Worm (Caenorhabditis elegans) whole organism, L2 larva: ENCODE results near the gene gad-2.

Experiments used
- C34F6.9 ChIP-seq: fragments of 150-350 bp; optimal IDR thresholded peaks from 2 replicates; lab custom pipeline; 2014; ENCODE audit warnings: missing biosample characterization, missing genetic modification characterization
- F13H6.1 ChIP-seq: sonication (generic microtip); optimal IDR thresholded peaks from 2 replicates; lab custom pipeline; 2016; ENCODE audit warnings: missing genetic modification characterization, missing compliant biosample characterization
- R02D3.7 ChIP-seq: fragments of 150-350 bp; optimal IDR thresholded peaks from 2 replicates; lab custom pipeline; 2014; ENCODE audit warnings: missing biosample characterization, missing genetic modification characterization
- Y55F3AM.14 ChIP-seq: fragments of 200-800 bp; sonication (Bioruptor generic); optimal IDR thresholded peaks from 2 replicates; lab custom pipeline; 2018; ENCODE audit warnings: mild to moderate bottlenecking, missing genetic modification characterization, missing compliant biosample characterization
- ZK546.5 ChIP-seq: sonication (generic microtip); optimal IDR thresholded peaks from 2 replicates; lab custom pipeline; 2017; ENCODE audit warnings: missing biosample characterization, missing genetic modification characterization
- aly-2 ChIP-seq: fragments of 150-350 bp; optimal IDR thresholded peaks from 2 replicates; lab custom pipeline; 2014; ENCODE audit warnings: missing biosample characterization, missing genetic modification characterization
- ama-1 ChIP-seq: fragments of 150-350 bp; optimal IDR thresholded peaks from 2 replicates; lab custom pipeline; 2018; ENCODE audit warnings: inconsistent platforms
- blmp-1 ChIP-seq: sonication (generic microtip); optimal IDR thresholded peaks from 2 replicates; lab custom pipeline; 2017; ENCODE audit warnings: missing genetic modification characterization, mild to moderate bottlenecking, missing compliant biosample characterization, antibody characterized with exemption, moderate library complexity; ENCODE audit not compliant: insufficient read depth
- ceh-16 ChIP-seq: fragments of 150-350 bp; optimal IDR thresholded peaks from 2 replicates; lab custom pipeline; 2014; ENCODE audit warnings: missing biosample characterization, missing genetic modification characterization
- crh-2 ChIP-seq: sonication (generic microtip); optimal IDR thresholded peaks from 2 replicates; lab custom pipeline; 2017; ENCODE audit warnings: missing biosample characterization, missing genetic modification characterization
- dmd-4 ChIP-seq: sonication (generic microtip); optimal IDR thresholded peaks from 2 replicates; lab custom pipeline; 2017; ENCODE audit warnings: missing biosample characterization, missing genetic modification characterization
- egl-27 ChIP-seq: sonication (generic microtip); optimal IDR thresholded peaks from 3 replicates; lab custom pipeline; 2017; ENCODE audit warnings: missing biosample characterization, missing genetic modification reagents, missing genetic modification characterization
- elt-1 ChIP-seq: fragments of 150-350 bp; optimal IDR thresholded peaks from 2 replicates; lab custom pipeline; 2014; ENCODE audit warnings: missing biosample characterization, missing genetic modification characterization
- elt-3 ChIP-seq: sonication (generic microtip); optimal IDR thresholded peaks from 2 replicates; lab custom pipeline; 2017; ENCODE audit warnings: missing biosample characterization, missing genetic modification characterization
- fos-1 ChIP-seq: fragments of 150-350 bp; optimal IDR thresholded peaks from 2 replicates; lab custom pipeline; 2014; ENCODE audit warnings: missing biosample characterization, missing genetic modification characterization
- gmeb-1 ChIP-seq: fragments of 150-350 bp; optimal IDR thresholded peaks from 2 replicates; lab custom pipeline; 2014; ENCODE audit warnings: missing biosample characterization, missing genetic modification characterization
- lin-11 ChIP-seq: fragments of 150-350 bp; sonication (generic microtip); optimal IDR thresholded peaks from 2 replicates; lab custom pipeline; 2014; ENCODE audit warnings: missing biosample characterization, missing genetic modification characterization, inconsistent platforms, mixed read lengths
- lin-13 ChIP-seq: fragments of 150-350 bp; optimal IDR thresholded peaks from 2 replicates; lab custom pipeline; 2014; ENCODE audit warnings: missing biosample characterization, missing genetic modification reagents, missing genetic modification characterization
- lin-39 ChIP-seq: fragments of 150-350 bp; optimal IDR thresholded peaks from 2 replicates; lab custom pipeline; 2014; ENCODE audit warnings: missing biosample characterization, missing genetic modification reagents, missing genetic modification characterization
- lsy-2 ChIP-seq, 2 experiments: fragments of 150-350 bp in 1 of 2; sonication (generic microtip) in 1 of 2; optimal IDR thresholded peaks; 2 replicates each; lab custom pipeline; 2014 to 2017; ENCODE audit warnings: missing biosample characterization in 2 of 2, missing genetic modification characterization in 2 of 2
- mab-5 ChIP-seq: fragments of 150-350 bp; optimal IDR thresholded peaks from 2 replicates; lab custom pipeline; 2014; ENCODE audit warnings: missing biosample characterization, missing genetic modification characterization
- mdl-1 ChIP-seq, 2 experiments: fragments of 150-350 bp in 1 of 2; sonication (generic microtip) in 1 of 2; optimal IDR thresholded peaks; 2 replicates each; lab custom pipeline; 2017; ENCODE audit warnings: missing biosample characterization in 2 of 2, missing genetic modification characterization in 2 of 2
- nhr-10 ChIP-seq: sonication (generic microtip); optimal IDR thresholded peaks from 2 replicates; lab custom pipeline; 2017; ENCODE audit warnings: missing biosample characterization, missing genetic modification characterization
- nhr-11 ChIP-seq: fragments of 150-350 bp; optimal IDR thresholded peaks from 2 replicates; lab custom pipeline; 2014; ENCODE audit warnings: missing biosample characterization, missing genetic modification characterization
- nhr-12 ChIP-seq: fragments of 150-350 bp; optimal IDR thresholded peaks from 2 replicates; lab custom pipeline; 2014; ENCODE audit warnings: missing biosample characterization, missing genetic modification characterization
- nhr-129 ChIP-seq: fragments of 150-350 bp; optimal IDR thresholded peaks from 2 replicates; lab custom pipeline; 2014; ENCODE audit warnings: missing biosample characterization, missing genetic modification characterization
- nhr-21 ChIP-seq: fragments of 150-350 bp; optimal IDR thresholded peaks from 2 replicates; lab custom pipeline; 2014; ENCODE audit warnings: missing biosample characterization, missing genetic modification characterization
- nhr-23 ChIP-seq: fragments of 150-350 bp; optimal IDR thresholded peaks from 2 replicates; lab custom pipeline; 2014; ENCODE audit warnings: missing biosample characterization, missing genetic modification reagents, missing genetic modification characterization
- nhr-25 ChIP-seq: fragments of 150-350 bp; sonication (generic microtip); optimal IDR thresholded peaks from 3 replicates; lab custom pipeline; 2014; ENCODE audit warnings: missing biosample characterization, missing genetic modification characterization
- nhr-6 ChIP-seq: fragments of 150-350 bp; optimal IDR thresholded peaks from 2 replicates; lab custom pipeline; 2014; ENCODE audit warnings: missing biosample characterization, missing genetic modification characterization
- nhr-77 ChIP-seq: fragments of 150-350 bp; optimal IDR thresholded peaks from 2 replicates; lab custom pipeline; 2014; ENCODE audit warnings: missing biosample characterization, missing genetic modification characterization
- peb-1 ChIP-seq: fragments of 150-350 bp; optimal IDR thresholded peaks from 2 replicates; lab custom pipeline; 2014; ENCODE audit warnings: missing biosample characterization, missing genetic modification characterization
- skn-1 ChIP-seq: sonication (generic microtip); optimal IDR thresholded peaks from 2 replicates; lab custom pipeline; 2017; ENCODE audit warnings: missing biosample characterization, missing genetic modification characterization
- sma-3 ChIP-seq: sonication (generic microtip); optimal IDR thresholded peaks from 2 replicates; lab custom pipeline; 2016; ENCODE audit warnings: missing genetic modification reagents, missing genetic modification characterization, missing compliant biosample characterization
- sma-9 ChIP-seq, 2 experiments: fragments of 150-350 bp in 1 of 2; sonication (generic microtip) in 1 of 2; optimal IDR thresholded peaks; 2 replicates each; lab custom pipeline; 2014 to 2016; ENCODE audit warnings: missing genetic modification characterization in 2 of 2, mild to moderate bottlenecking in 1 of 2, missing biosample characterization in 1 of 2, missing compliant biosample characterization in 1 of 2, missing genetic modification reagents in 1 of 2, moderate library complexity in 1 of 2
- unc-39 ChIP-seq: fragments of 150-350 bp; optimal IDR thresholded peaks from 2 replicates; lab custom pipeline; 2014; ENCODE audit warnings: missing biosample characterization, missing genetic modification characterization
- unc-55 ChIP-seq: fragments of 150-350 bp; sonication (generic microtip); optimal IDR thresholded peaks from 3 replicates; lab custom pipeline; 2014; ENCODE audit warnings: missing biosample characterization, missing genetic modification reagents, missing genetic modification characterization
- unc-62 ChIP-seq: fragments of 150-350 bp; optimal IDR thresholded peaks from 2 replicates; lab custom pipeline; 2014; ENCODE audit warnings: missing biosample characterization, missing genetic modification reagents, missing genetic modification characterization
- zag-1 ChIP-seq: fragments of 150-350 bp; optimal IDR thresholded peaks from 2 replicates; lab custom pipeline; 2014; ENCODE audit warnings: missing biosample characterization, missing genetic modification characterization
- ztf-1 ChIP-seq: fragments of 200-800 bp; sonication (Bioruptor generic); conservative IDR thresholded peaks from 2 replicates; pipeline ENCODE4 v1.3.6; 2022; ENCODE audit warnings: missing genetic modification characterization, missing compliant biosample characterization
- ztf-11 ChIP-seq: sonication (generic microtip); optimal IDR thresholded peaks from 2 replicates; lab custom pipeline; 2017; ENCODE audit warnings: missing biosample characterization, missing genetic modification characterization
- ztf-4 ChIP-seq: fragments of 150-350 bp; optimal IDR thresholded peaks from 2 replicates; lab custom pipeline; 2014; ENCODE audit warnings: missing biosample characterization, missing genetic modification characterization

Gene gad-2

ce11 chrX:7371945-7372344, 21.3 kb upstream of the gad-2 start:
- TF ChIP-seq fos-1 (tag; lab: Kevin White, UChicago), result no peak
- TF ChIP-seq Y55F3AM.14, result no peak
- TF ChIP-seq lin-11 (tag; lab: Kevin White, UChicago), result no peak
- no peak for TF ChIP-seq dmd-4 (tag; lab: Kevin White, UChicago)
- no peak for TF ChIP-seq skn-1
- no peak for TF ChIP-seq ztf-4
- no peak for TF ChIP-seq F13H6.1 (tag; lab: Kevin White, UChicago)
- no peak for TF ChIP-seq lin-39 (tag; lab: Kevin White, UChicago)
- no peak for TF ChIP-seq R02D3.7
- no peak for TF ChIP-seq mdl-1 (tag; optimal IDR thresholded peaks at IDR 0.05; lab: Kevin White, UChicago)
- no peak for TF ChIP-seq ztf-1 (GFP tag; lab: Robert Waterston, UW)
- TF ChIP-seq gmeb-1 (tag; lab: Kevin White, UChicago), result no peak
- TF ChIP-seq C34F6.9 (tag; lab: Kevin White, UChicago), result no peak
- TF ChIP-seq mab-5, result no peak
- no peak for TF ChIP-seq nhr-12 (tag; lab: Kevin White, UChicago)
- no peak for TF ChIP-seq aly-2
- TF ChIP-seq egl-27 (tag; lab: Kevin White, UChicago), result no peak
- no peak for TF ChIP-seq nhr-23 (tag; lab: Kevin White, UChicago)

ce11 chrX:7376941-7377340, 16.3 kb upstream of the gad-2 start, which contains the start of gene npr-8:
TSS of gene npr-8 (plus strand) at chrX:7377302.
- TF ChIP-seq lin-11 (tag; lab: Kevin White, UChicago) (no peak), nhr-6 (no peak), lsy-2 (tag; optimal IDR thresholded peaks at IDR 0.05; lab: Kevin White, UChicago) (no peak), crh-2 (no peak), nhr-12 (tag; lab: Kevin White, UChicago) (no peak), ama-1 (lab: Kevin White, UChicago) (no peak), elt-1 (tag; lab: Kevin White, UChicago) (no peak), ceh-16 (tag; lab: Kevin White, UChicago) (no peak), nhr-23 (tag; lab: Kevin White, UChicago) (no peak), nhr-10 (tag; lab: Kevin White, UChicago) (no peak), unc-62 (GFP tag; lab: Kevin White, UChicago) (no peak), nhr-25 (no peak), nhr-21 (tag; lab: Kevin White, UChicago) (no peak), unc-55 (GFP tag; lab: Kevin White, UChicago) (no peak), sma-9 (GFP tag; optimal IDR thresholded peaks at IDR 0.05; lab: Kevin White, UChicago) (no peak), sma-9 (tag; optimal IDR thresholded peaks at IDR 0.05; lab: Kevin White, UChicago) (no peak), ztf-4 (no peak)

- TF ChIP-seq nhr-10 (tag; lab: Kevin White, UChicago), result no peak
- no peak for TF ChIP-seq ztf-4
- TF ChIP-seq F13H6.1 (tag; lab: Kevin White, UChicago), result no peak
- no peak for TF ChIP-seq blmp-1 (tag; lab: Kevin White, UChicago)
- no peak for TF ChIP-seq aly-2
- no peak for TF ChIP-seq R02D3.7
- no peak for TF ChIP-seq fos-1 (tag; lab: Kevin White, UChicago)
- TF ChIP-seq ceh-16 (tag; lab: Kevin White, UChicago), result no peak
- no peak for TF ChIP-seq zag-1 (tag; lab: Kevin White, UChicago)
- TF ChIP-seq C34F6.9 (tag; lab: Kevin White, UChicago), result no peak
- no peak for TF ChIP-seq nhr-23 (tag; lab: Kevin White, UChicago)
- no peak for TF ChIP-seq skn-1
- TF ChIP-seq unc-39, result no peak
- no peak for TF ChIP-seq lin-39 (tag; lab: Kevin White, UChicago)
- no peak for TF ChIP-seq ZK546.5 (tag; lab: Kevin White, UChicago)
- no peak for TF ChIP-seq lin-11 (tag; lab: Kevin White, UChicago)
- TF ChIP-seq, all 48 proteins: peak for 0
These were observed 14.7 kb upstream of the gad-2 start for ce11 chrX:7378608-7379007.

ce11 chrX:7390270-7390669, 3.0 kb upstream of the gad-2 start, which contains the start of gene C10A4.6:
TSS of gene C10A4.6 (plus strand) at chrX:7390570.
- TF ChIP-seq F13H6.1 (tag; lab: Kevin White, UChicago) (no peak), lin-13 (no peak), ztf-11 (tag; lab: Kevin White, UChicago) (no peak), nhr-11 (tag; lab: Kevin White, UChicago) (no peak), sma-3 (no peak), peb-1 (tag; lab: Kevin White, UChicago) (no peak), elt-3 (tag; lab: Kevin White, UChicago) (no peak), nhr-77 (tag; lab: Kevin White, UChicago) (no peak), nhr-10 (tag; lab: Kevin White, UChicago) (no peak), lin-11 (tag; lab: Kevin White, UChicago) (no peak), nhr-21 (tag; lab: Kevin White, UChicago) (no peak), nhr-23 (tag; lab: Kevin White, UChicago) (no peak), nhr-129 (tag; lab: Kevin White, UChicago) (no peak), ama-1 (lab: Kevin White, UChicago) (no peak), crh-2 (no peak)
